Worm (Caenorhabditis elegans) whole organism, late embryonic: ENCODE measurements around the gene rde-8.

Experiments used
- C08G9.2 ChIP-seq: sonication (generic microtip); optimal IDR thresholded peaks from 2 replicates; lab custom pipeline; 2016; ENCODE audit warnings: mild to moderate bottlenecking, missing genetic modification characterization, moderate library complexity, missing compliant biosample characterization
- C38D4.7 ChIP-seq: fragments of 200-800 bp; sonication (Bioruptor generic); optimal IDR thresholded peaks from 2 replicates; lab custom pipeline; 2018; ENCODE audit warnings: mild to moderate bottlenecking, missing genetic modification characterization, moderate library complexity, missing compliant biosample characterization
- K02D7.2 ChIP-seq: sonication (generic microtip); optimal IDR thresholded peaks from 2 replicates; lab custom pipeline; 2017; ENCODE audit warnings: mild to moderate bottlenecking, missing genetic modification characterization, missing compliant biosample characterization
- K09A11.1 ChIP-seq: sonication (generic microtip); optimal IDR thresholded peaks from 2 replicates; lab custom pipeline; 2017; ENCODE audit warnings: antibody characterized with exemption, mild to moderate bottlenecking, missing genetic modification characterization, missing compliant biosample characterization; ENCODE audit not compliant: insufficient read depth
- Y22D7AL.16 ChIP-seq: sonication (generic microtip); optimal IDR thresholded peaks from 2 replicates; lab custom pipeline; 2016; ENCODE audit warnings: missing genetic modification characterization, missing compliant biosample characterization
- ama-1 ChIP-seq: fragments of 150-350 bp; optimal IDR thresholded peaks from 2 replicates; lab custom pipeline; 2014
- ceh-14 ChIP-seq: sonication (generic microtip); optimal IDR thresholded peaks from 2 replicates; lab custom pipeline; 2016; ENCODE audit warnings: missing genotype, missing genetic modification characterization, missing compliant biosample characterization
- ceh-18 ChIP-seq: sonication (generic microtip); optimal IDR thresholded peaks from 2 replicates; lab custom pipeline; 2016; ENCODE audit warnings: missing genetic modification characterization, missing compliant biosample characterization
- ceh-19 ChIP-seq: fragments of 200-800 bp; sonication (Bioruptor generic); optimal IDR thresholded peaks from 2 replicates; lab custom pipeline; 2018; ENCODE audit warnings: mild to moderate bottlenecking, missing genetic modification characterization, missing compliant biosample characterization
- ceh-2 ChIP-seq: sonication (generic microtip); optimal IDR thresholded peaks from 2 replicates; lab custom pipeline; 2016; ENCODE audit warnings: missing genotype, missing genetic modification characterization, missing compliant biosample characterization
- ceh-30 ChIP-seq: fragments of 150-350 bp; optimal IDR thresholded peaks from 2 replicates; lab custom pipeline; 2014; ENCODE audit warnings: missing biosample characterization, missing genetic modification characterization
- ceh-31 ChIP-seq: sonication (generic microtip); optimal IDR thresholded peaks from 2 replicates; lab custom pipeline; 2016; ENCODE audit warnings: missing genetic modification characterization, missing compliant biosample characterization
- ceh-34 ChIP-seq: sonication (generic microtip); optimal IDR thresholded peaks from 2 replicates; lab custom pipeline; 2016; ENCODE audit warnings: mild to moderate bottlenecking, missing genetic modification characterization, missing compliant biosample characterization
- ceh-48 ChIP-seq: sonication (generic microtip); optimal IDR thresholded peaks from 2 replicates; lab custom pipeline; 2016; ENCODE audit warnings: missing genetic modification characterization, inconsistent platforms, missing compliant biosample characterization
- ceh-6 ChIP-seq: fragments of 200-800 bp; sonication (Bioruptor generic); optimal IDR thresholded peaks from 2 replicates; lab custom pipeline; 2018; ENCODE audit warnings: mild to moderate bottlenecking, missing genetic modification characterization, missing compliant biosample characterization
- ceh-9 ChIP-seq: sonication (generic microtip); optimal IDR thresholded peaks from 2 replicates; lab custom pipeline; 2016; ENCODE audit warnings: mild to moderate bottlenecking, missing genetic modification characterization, inconsistent platforms, missing compliant biosample characterization
- che-1 ChIP-seq: sonication (generic microtip); optimal IDR thresholded peaks from 2 replicates; lab custom pipeline; 2016; ENCODE audit warnings: mild to moderate bottlenecking, missing genetic modification characterization, missing compliant biosample characterization
- dve-1 ChIP-seq: sonication (generic microtip); optimal IDR thresholded peaks from 2 replicates; lab custom pipeline; 2017; ENCODE audit warnings: antibody characterized with exemption, mild to moderate bottlenecking, missing genetic modification characterization, missing compliant biosample characterization
- elt-2 ChIP-seq: sonication (generic microtip); optimal IDR thresholded peaks from 2 replicates; lab custom pipeline; 2016; ENCODE audit warnings: missing genetic modification reagents, missing genetic modification characterization, missing compliant biosample characterization
- eyg-1 ChIP-seq: sonication (generic microtip); optimal IDR thresholded peaks from 2 replicates; lab custom pipeline; 2016; ENCODE audit warnings: missing genotype, missing genetic modification characterization, missing compliant biosample characterization
- fax-1 ChIP-seq: sonication (generic microtip); optimal IDR thresholded peaks from 2 replicates; lab custom pipeline; 2016; ENCODE audit warnings: missing genotype, missing genetic modification characterization, missing compliant biosample characterization
- fkh-10 ChIP-seq: fragments of 150-350 bp; optimal IDR thresholded peaks from 2 replicates; lab custom pipeline; 2014; ENCODE audit warnings: missing biosample characterization, missing genetic modification reagents, missing genetic modification characterization
- fkh-6 ChIP-seq: sonication (generic microtip); optimal IDR thresholded peaks from 2 replicates; lab custom pipeline; 2016; ENCODE audit warnings: missing genetic modification characterization, missing compliant biosample characterization
- hlh-30 ChIP-seq: sonication (generic microtip); optimal IDR thresholded peaks from 2 replicates; lab custom pipeline; 2017; ENCODE audit warnings: antibody characterized with exemption, missing genetic modification characterization, missing compliant biosample characterization; ENCODE audit not compliant: insufficient read depth
- hlh-6 ChIP-seq: sonication (generic microtip); optimal IDR thresholded peaks from 2 replicates; lab custom pipeline; 2016; ENCODE audit warnings: missing genotype, missing genetic modification characterization, missing compliant biosample characterization
- hlh-8 ChIP-seq: sonication (generic microtip); optimal IDR thresholded peaks from 2 replicates; lab custom pipeline; 2016; ENCODE audit warnings: missing genotype, missing genetic modification characterization, missing compliant biosample characterization
- nfya-1 ChIP-seq: sonication (generic microtip); optimal IDR thresholded peaks from 2 replicates; lab custom pipeline; 2017; ENCODE audit warnings: missing genetic modification characterization, mild to moderate bottlenecking, missing compliant biosample characterization, antibody characterized with exemption, moderate library complexity
- pag-3 ChIP-seq: sonication (generic microtip); optimal IDR thresholded peaks from 2 replicates; lab custom pipeline; 2016; ENCODE audit warnings: missing compliant biosample characterization, missing genetic modification characterization, borderline replicate concordance
- pat-9 ChIP-seq: fragments of 200-800 bp; sonication (Bioruptor generic); optimal IDR thresholded peaks from 2 replicates; lab custom pipeline; 2018; ENCODE audit warnings: mild to moderate bottlenecking, missing genetic modification characterization, moderate library complexity, missing compliant biosample characterization
- pha-2 ChIP-seq: sonication (generic microtip); optimal IDR thresholded peaks from 2 replicates; lab custom pipeline; 2017; ENCODE audit warnings: mild to moderate bottlenecking, missing genetic modification characterization, missing compliant biosample characterization
- pha-4 ChIP-seq: fragments of 150-350 bp; optimal IDR thresholded peaks from 2 replicates; lab custom pipeline; 2018; ENCODE audit warnings: missing biosample characterization, missing genetic modification reagents, missing genetic modification characterization
- pqm-1 ChIP-seq: sonication (generic microtip); optimal IDR thresholded peaks from 2 replicates; lab custom pipeline; 2016; ENCODE audit warnings: missing genetic modification characterization, missing compliant biosample characterization
- pros-1 ChIP-seq: fragments of 150-350 bp; optimal IDR thresholded peaks from 2 replicates; lab custom pipeline; 2014; ENCODE audit warnings: missing biosample characterization, missing genetic modification reagents, missing genetic modification characterization
- ref-2 ChIP-seq: sonication (generic microtip); optimal IDR thresholded peaks from 2 replicates; lab custom pipeline; 2016; ENCODE audit warnings: missing genetic modification characterization, missing compliant biosample characterization
- rnt-1 ChIP-seq: sonication (generic microtip); optimal IDR thresholded peaks from 2 replicates; lab custom pipeline; 2016; ENCODE audit warnings: missing genetic modification characterization, missing compliant biosample characterization
- sdc-2 ChIP-seq: sonication (generic microtip); optimal IDR thresholded peaks from 2 replicates; lab custom pipeline; 2016; ENCODE audit warnings: missing genotype, missing genetic modification characterization, missing compliant biosample characterization
- sox-2 ChIP-seq: fragments of 200-800 bp; sonication (Bioruptor generic); IDR thresholded peaks from 2 replicates; pipeline ENCODE4 v1.3.6; 2022; ENCODE audit warnings: missing genetic modification reagents, missing genetic modification characterization, missing compliant biosample characterization
- sox-4 ChIP-seq: sonication (generic microtip); optimal IDR thresholded peaks from 2 replicates; lab custom pipeline; 2017; ENCODE audit warnings: mild to moderate bottlenecking, missing genetic modification characterization, inconsistent platforms, missing compliant biosample characterization
- tbx-2 ChIP-seq: sonication (generic microtip); optimal IDR thresholded peaks from 2 replicates; lab custom pipeline; 2016; ENCODE audit warnings: missing genetic modification characterization, missing compliant biosample characterization
- tbx-7 ChIP-seq: sonication (generic microtip); optimal IDR thresholded peaks from 2 replicates; lab custom pipeline; 2016; ENCODE audit warnings: missing genotype, missing genetic modification characterization, missing compliant biosample characterization
- ttx-3 ChIP-seq: sonication (generic microtip); optimal IDR thresholded peaks from 2 replicates; lab custom pipeline; 2016; ENCODE audit warnings: missing genetic modification reagents, missing genetic modification characterization, missing compliant biosample characterization
- unc-55 ChIP-seq: sonication (generic microtip); optimal IDR thresholded peaks from 2 replicates; lab custom pipeline; 2017; ENCODE audit warnings: missing biosample characterization, missing genetic modification reagents, missing genetic modification characterization
- unc-86 ChIP-seq: sonication (generic microtip); optimal IDR thresholded peaks from 2 replicates; lab custom pipeline; 2016; ENCODE audit warnings: missing genetic modification characterization, missing compliant biosample characterization
- zip-5 ChIP-seq: sonication (generic microtip); optimal IDR thresholded peaks from 2 replicates; lab custom pipeline; 2016; ENCODE audit warnings: missing genetic modification characterization, missing compliant biosample characterization

The rde-8 gene

DNA sequence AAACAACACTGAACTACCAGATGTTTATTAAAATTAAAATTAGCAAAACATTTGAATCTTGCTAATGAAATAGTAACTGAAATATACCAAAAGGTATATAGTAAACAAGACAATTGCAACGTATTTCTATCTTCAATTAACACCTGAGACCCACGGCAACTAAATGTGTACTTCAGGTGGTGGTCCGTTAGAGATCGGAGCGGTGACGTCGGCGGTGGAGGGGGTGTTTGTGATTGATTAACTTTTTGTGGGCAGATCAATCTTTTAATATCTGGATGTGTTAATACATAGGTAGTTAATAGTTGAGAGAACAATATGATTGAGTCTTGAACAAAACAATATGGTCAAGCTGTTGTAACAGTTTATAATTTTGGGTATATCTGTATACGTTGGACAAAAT lies 7.0 kb downstream of the rde-8 start:
- TF ChIP-seq ceh-2 (tag; lab: Kevin White, UChicago): no peak
- TF ChIP-seq ceh-48: no peak
- no peak for TF ChIP-seq K09A11.1
- no peak for TF ChIP-seq ceh-34 (tag; lab: Kevin White, UChicago)
- TF ChIP-seq hlh-30 (tag; lab: Kevin White, UChicago): no peak
- TF ChIP-seq ttx-3 (tag; lab: Kevin White, UChicago): no peak
- TF ChIP-seq Y22D7AL.16 (tag; lab: Kevin White, UChicago): no peak
- no peak for TF ChIP-seq pha-2 (tag; lab: Kevin White, UChicago)
- TF ChIP-seq pros-1: no peak
- TF ChIP-seq C38D4.7 (GFP tag; lab: Kevin White, UChicago): no peak
- TF ChIP-seq fkh-6 (tag; lab: Kevin White, UChicago): no peak
- no peak for TF ChIP-seq ama-1 (lab: Kevin White, UChicago)
- no peak for TF ChIP-seq pat-9 (tag; lab: Kevin White, UChicago)
- TF ChIP-seq, all 69 proteins: peak for 0

DNA sequence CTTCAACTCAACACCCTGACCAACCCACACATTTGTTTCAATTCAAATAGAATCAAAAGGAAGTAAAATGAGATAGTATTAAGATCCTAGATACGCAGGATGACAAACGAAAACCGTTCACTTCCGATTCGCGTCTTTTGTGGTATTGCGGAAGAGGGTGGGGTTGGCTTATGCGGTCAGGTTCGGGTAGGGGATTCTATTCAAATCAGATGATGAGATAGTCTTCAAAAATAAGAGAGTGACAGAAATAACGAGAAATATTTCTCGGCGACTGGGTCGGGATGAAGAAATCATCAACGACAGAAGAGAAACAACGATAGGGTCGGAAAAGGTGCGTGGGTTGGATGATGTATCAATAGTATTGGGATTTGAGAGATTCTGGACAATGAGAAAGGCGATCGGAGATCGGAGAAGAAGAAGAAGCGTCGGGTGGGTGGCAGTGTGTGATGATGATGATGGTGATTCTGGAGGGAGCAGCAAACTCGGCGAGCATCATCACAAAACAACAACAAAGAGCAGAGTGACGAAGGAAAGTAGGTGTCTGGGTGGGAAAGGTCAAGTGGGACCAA lies 7.6 kb downstream of the rde-8 start:
- TF ChIP-seq ceh-31: no peak
- peak; percentile 41 for TF ChIP-seq unc-55 (GFP tag; lab: Kevin White, UChicago)
- TF ChIP-seq ceh-18 (tag; lab: Kevin White, UChicago): peak; percentile 67
- TF ChIP-seq fkh-6 (tag; lab: Kevin White, UChicago): no peak
- no peak for TF ChIP-seq pqm-1
- no peak for TF ChIP-seq sox-2
- TF ChIP-seq ceh-14 (tag; lab: Kevin White, UChicago): no peak
- TF ChIP-seq ceh-30 (tag; lab: Kevin White, UChicago): no peak
- peak; percentile 75 for TF ChIP-seq rnt-1 (tag; lab: Kevin White, UChicago)
- TF ChIP-seq che-1 (tag; lab: Kevin White, UChicago): no peak
- TF ChIP-seq nfya-1 (tag; lab: Kevin White, UChicago): peak; percentile 31
- TF ChIP-seq ref-2 (tag; lab: Kevin White, UChicago): peak; percentile 34
- peak; percentile 5 for TF ChIP-seq C08G9.2 (tag; lab: Kevin White, UChicago)
- no peak for TF ChIP-seq fax-1
- no peak for TF ChIP-seq ceh-6 (GFP tag; lab: Kevin White, UChicago)
- TF ChIP-seq sdc-2 (tag; lab: Kevin White, UChicago): no peak
- TF ChIP-seq K02D7.2 (tag; lab: Kevin White, UChicago): no peak

DNA sequence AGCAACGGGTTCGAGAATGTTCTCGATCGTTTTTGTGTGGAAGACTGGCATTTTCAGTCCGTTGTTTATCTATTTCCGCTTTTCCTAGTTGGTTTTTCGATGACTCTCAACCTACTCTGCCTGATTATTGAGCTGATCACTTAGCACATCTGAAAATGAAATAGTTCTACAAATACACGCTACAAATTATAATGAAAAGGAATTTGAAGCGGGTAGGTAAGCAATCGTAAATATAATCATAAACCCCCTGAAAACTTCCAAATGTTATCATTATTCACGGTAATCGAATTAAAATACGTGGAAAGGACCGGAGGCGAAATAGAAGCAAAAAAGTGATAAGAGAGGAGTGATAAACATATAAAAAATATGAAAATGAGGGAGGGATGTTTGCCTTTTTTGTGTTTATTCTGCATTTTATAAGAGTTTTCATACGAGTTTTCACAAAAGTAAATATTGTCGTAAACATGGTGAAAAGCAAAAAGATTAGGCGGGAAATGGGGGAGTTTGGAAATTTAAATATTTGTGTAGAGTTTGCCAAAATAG lies 8.8 kb downstream of the rde-8 start, which contains the start of gene deb-1:
Gene deb-1 (minus strand): TSS at position 51 of the 543 bp plus-strand sequence.
- TF ChIP-seq elt-2 (tag; lab: Kevin White, UChicago) (peak; percentile 8), zip-5 (tag; lab: Kevin White, UChicago) (no peak)

DNA sequence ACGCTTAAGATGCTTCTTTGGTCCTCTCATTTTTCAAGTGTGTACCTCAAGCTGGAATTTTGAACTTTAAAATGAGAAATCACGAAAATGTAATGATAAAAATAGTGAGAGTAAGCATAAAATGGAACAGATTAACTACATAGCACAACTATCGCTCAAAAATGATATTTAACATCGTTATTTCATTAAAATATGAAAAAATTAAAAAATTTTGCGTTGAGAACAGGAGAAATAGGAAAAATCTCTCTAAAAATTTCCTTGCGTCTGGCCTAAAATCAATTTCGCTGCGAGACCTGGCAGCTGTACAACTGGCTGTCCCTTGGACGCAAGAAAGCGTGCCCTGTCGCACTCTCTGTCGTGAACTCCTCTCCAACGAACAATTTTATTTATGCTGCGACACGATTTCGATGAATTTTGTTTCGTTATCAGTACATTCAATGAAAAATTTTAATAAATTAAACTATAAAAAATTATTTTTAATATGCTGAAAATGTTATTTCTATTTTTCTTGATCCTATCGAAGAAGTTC lies 18.4 kb downstream of the rde-8 start, which contains the start of gene rps-4:
Gene rps-4 (minus strand): TSS at position 51 of the 529 bp plus-strand sequence.
- TF ChIP-seq pqm-1 (no peak), ama-1 (lab: Kevin White, UChicago) (no peak), ceh-18 (tag; lab: Kevin White, UChicago) (peak; percentile 18), hlh-8 (tag; lab: Kevin White, UChicago) (no peak), fkh-10 (GFP tag; lab: Kevin White, UChicago) (no peak), ttx-3 (tag; lab: Kevin White, UChicago) (no peak), pha-4 (no peak), sdc-2 (tag; lab: Kevin White, UChicago) (no peak), dve-1 (tag; lab: Kevin White, UChicago) (peak; percentile 26), eyg-1 (tag; lab: Kevin White, UChicago) (no peak), ceh-9 (tag; lab: Kevin White, UChicago) (no peak), pat-9 (tag; lab: Kevin White, UChicago) (no peak), Y22D7AL.16 (tag; lab: Kevin White, UChicago) (peak; percentile 47), tbx-2 (tag; lab: Kevin White, UChicago) (no peak), unc-55 (GFP tag; lab: Kevin White, UChicago) (peak; percentile 10), sox-4 (tag; lab: Kevin White, UChicago) (no peak), unc-86 (tag; lab: Kevin White, UChicago) (no peak), ceh-34 (tag; lab: Kevin White, UChicago) (peak; percentile 25), tbx-7 (tag; lab: Kevin White, UChicago) (no peak), ceh-48 (peak; percentile 13), ref-2 (tag; lab: Kevin White, UChicago) (peak; percentile 52), elt-2 (tag; lab: Kevin White, UChicago) (peak; percentile 67), hlh-6 (tag; lab: Kevin White, UChicago) (no peak), ceh-19 (GFP tag; lab: Kevin White, UChicago) (no peak), zip-5 (tag; lab: Kevin White, UChicago) (no peak), pag-3 (tag; lab: Kevin White, UChicago) (no peak)
